3 fruit fly cellular contexts compared by ENCODE assay signal in genomic region chr3L:22134378-22134777, dm6.
TF ChIP-seq lines count a peak whose summit lies in the region.

No protein-coding gene starts in this region.

- no peak for TF ChIP-seq CTCF in whole organism, embryonic (GFP tag; optimal IDR thresholded peaks at IDR 0.05; lab: Kevin White, UChicago)

TF ChIP-seq in whole organism, embryonic, 481 proteins besides CTCF, POLR2A, EP300 and RAD21 (continues in another document):
- TF ChIP-seq unpg (GFP tag; optimal IDR thresholded peaks at IDR 0.05; lab: Kevin White, UChicago) = peak; percentile 13
- peak; percentile 13 for TF ChIP-seq az2 (GFP tag; optimal IDR thresholded peaks at IDR 0.05; lab: Kevin White, UChicago)
- TF ChIP-seq CG14014 (GFP tag; IDR thresholded peaks at IDR 0.05; lab: Robert Waterston, UW) = peak; percentile 43; the same call in 1 of the 2 replicates
- TF ChIP-seq vvl (GFP tag; IDR thresholded peaks at IDR 0.05; lab: Robert Waterston, UW) = 0 out of 2 replicates have a peak, but pooled peaks have one; percentile 11
- no peak for TF ChIP-seq yki (optimal IDR thresholded peaks at IDR 0.05; lab: Kevin White, UChicago)
- no peak for TF ChIP-seq mld (GFP tag; IDR thresholded peaks at IDR 0.05; lab: Robert Waterston, UW; ENCODE audit: partially characterized antibody)
- no peak for TF ChIP-seq CG1603 (tag; optimal IDR thresholded peaks at IDR 0.05; lab: Kevin White, UChicago)
- TF ChIP-seq ranshi (GFP tag; IDR thresholded peaks at IDR 0.05; lab: Robert Waterston, UW) = no peak
- TF ChIP-seq trem (tag; optimal IDR thresholded peaks at IDR 0.05; lab: Kevin White, UChicago) = no peak
- TF ChIP-seq Optix (GFP tag; IDR thresholded peaks at IDR 0.05; lab: Robert Waterston, UW) = no peak
- TF ChIP-seq nerfin-1 (tag; optimal IDR thresholded peaks at IDR 0.05; lab: Kevin White, UChicago) = peak; percentile 77
- TF ChIP-seq seq (GFP tag; IDR thresholded peaks at IDR 0.05; lab: Robert Waterston, UW) = no peak
- TF ChIP-seq CG14050 (GFP tag; IDR thresholded peaks at IDR 0.05; lab: Robert Waterston, UW) = no peak
- TF ChIP-seq Sin3A (optimal IDR thresholded peaks at IDR 0.05; lab: Kevin White, UChicago) = no peak
- TF ChIP-seq CG7556 (GFP tag; optimal IDR thresholded peaks at IDR 0.05; lab: Kevin White, UChicago) = peak; percentile 0
- no peak for TF ChIP-seq ash1 (GFP tag; optimal IDR thresholded peaks at IDR 0.05; lab: Kevin White, UChicago)
- TF ChIP-seq Xbp1 (GFP tag; optimal IDR thresholded peaks at IDR 0.05; lab: Kevin White, UChicago) = peak; percentile 32
- no peak for TF ChIP-seq Dip2 (GFP tag; IDR thresholded peaks at IDR 0.05; lab: Robert Waterston, UW)
- no peak for TF ChIP-seq B-H1 (GFP tag; IDR thresholded peaks at IDR 0.05; lab: Robert Waterston, UW)
- peak; percentile 16; the same call in 1 of the 2 replicates for TF ChIP-seq CG6689 (GFP tag; IDR thresholded peaks at IDR 0.05; lab: Robert Waterston, UW)
- peak; percentile 40; the same call in 1 of the 3 replicates for TF ChIP-seq tgo (GFP tag; IDR thresholded peaks at IDR 0.05; lab: Robert Waterston, UW)
- TF ChIP-seq bcd (GFP tag; optimal IDR thresholded peaks at IDR 0.05; lab: Kevin White, UChicago) = peak; percentile 22
- peak; percentile 43 for TF ChIP-seq CG2120 (GFP tag; optimal IDR thresholded peaks at IDR 0.05; lab: Kevin White, UChicago)
- no peak for TF ChIP-seq CG1602 (GFP tag; optimal IDR thresholded peaks at IDR 0.05; lab: Kevin White, UChicago)
- peak; percentile 19 for TF ChIP-seq CG10209 (GFP tag; optimal IDR thresholded peaks at IDR 0.05; lab: Kevin White, UChicago)
- TF ChIP-seq ci (GFP tag; IDR thresholded peaks at IDR 0.05; lab: Robert Waterston, UW) = peak; percentile 37; the same call in 1 of the 3 replicates
- TF ChIP-seq Jarid2 (GFP tag; optimal IDR thresholded peaks at IDR 0.05; lab: Kevin White, UChicago) = peak; percentile 33
- TF ChIP-seq Max (GFP tag; optimal IDR thresholded peaks at IDR 0.05; lab: Kevin White, UChicago) = no peak
- no peak for TF ChIP-seq CG2889 (GFP tag; IDR thresholded peaks at IDR 0.05; lab: Robert Waterston, UW)
- TF ChIP-seq cas (GFP tag; IDR thresholded peaks at IDR 0.05; lab: Robert Waterston, UW) = no peak
- TF ChIP-seq CG43689 (GFP tag; IDR thresholded peaks at IDR 0.05; lab: Robert Waterston, UW) = no peak

TF ChIP-seq in whole organism, prepupa, 60 proteins besides CTCF, POLR2A, EP300 and RAD21 (continues in another document):
- TF ChIP-seq Ets96B (tag; optimal IDR thresholded peaks at IDR 0.05; lab: Kevin White, UChicago) (peak; percentile 4), CG11294 (GFP tag; IDR thresholded peaks at IDR 0.05; lab: Robert Waterston, UW) (0 out of 2 replicates have a peak, but pooled peaks have one; percentile 22), fd59A (GFP tag; optimal IDR thresholded peaks at IDR 0.05; lab: Kevin White, UChicago) (no peak), Eip78C (GFP tag; lab: Kevin White, UChicago) (peak; percentile 84), Ets21C (GFP tag; optimal IDR thresholded peaks at IDR 0.05; lab: Kevin White, UChicago) (no peak), cyc (GFP tag; optimal IDR thresholded peaks at IDR 0.05; lab: Kevin White, UChicago) (peak; percentile 12), CG10631 (GFP tag; optimal IDR thresholded peaks at IDR 0.05; lab: Kevin White, UChicago) (peak; percentile 19), Smox (GFP tag; optimal IDR thresholded peaks at IDR 0.05; lab: Kevin White, UChicago) (peak; percentile 18), Sox14 (GFP tag; optimal IDR thresholded peaks at IDR 0.05; lab: Kevin White, UChicago) (peak; percentile 44), Met (GFP tag; optimal IDR thresholded peaks at IDR 0.05; lab: Kevin White, UChicago) (no peak), Eip93F (GFP tag; optimal IDR thresholded peaks at IDR 0.05; lab: Kevin White, UChicago) (no peak), eg (GFP tag; IDR thresholded peaks at IDR 0.05; lab: Robert Waterston, UW) (peak; percentile 63), fkh (GFP tag; optimal IDR thresholded peaks at IDR 0.05; lab: Kevin White, UChicago) (peak; percentile 12), CG8119 (GFP tag; IDR thresholded peaks at IDR 0.05; lab: Robert Waterston, UW) (peak; percentile 53; the same call in 2 of the 3 replicates), vri (GFP tag; optimal IDR thresholded peaks at IDR 0.05; lab: Kevin White, UChicago) (no peak), svp (GFP tag; lab: Kevin White, UChicago) (no peak), CG7368 (GFP tag; optimal IDR thresholded peaks at IDR 0.05; lab: Kevin White, UChicago) (no peak), OdsH (GFP tag; optimal IDR thresholded peaks at IDR 0.05; lab: Kevin White, UChicago) (peak; percentile 45), Sox15 (GFP tag; optimal IDR thresholded peaks at IDR 0.05; lab: Kevin White, UChicago) (no peak), CG10669 (GFP tag; optimal IDR thresholded peaks at IDR 0.05; lab: Kevin White, UChicago) (peak; percentile 11), CG11902 (GFP tag; optimal IDR thresholded peaks at IDR 0.05; lab: Kevin White, UChicago) (no peak), topi (GFP tag; optimal IDR thresholded peaks at IDR 0.05; lab: Kevin White, UChicago) (peak; percentile 26), acj6 (GFP tag; optimal IDR thresholded peaks at IDR 0.05; lab: Kevin White, UChicago) (peak; percentile 26), CG16779 (tag; optimal IDR thresholded peaks at IDR 0.05; lab: Kevin White, UChicago) (no peak), CG8319 (GFP tag; optimal IDR thresholded peaks at IDR 0.05; lab: Kevin White, UChicago) (no peak), Hr38 (GFP tag; optimal IDR thresholded peaks at IDR 0.05; lab: Kevin White, UChicago) (no peak), CG6163 (GFP tag; IDR thresholded peaks at IDR 0.05; lab: Robert Waterston, UW) (peak; percentile 43; the same call in 1 of the 3 replicates), salr (GFP tag; optimal IDR thresholded peaks at IDR 0.05; lab: Kevin White, UChicago) (peak in 1 of 2 experiments; percentile 26), ss (GFP tag; optimal IDR thresholded peaks at IDR 0.05; lab: Kevin White, UChicago) (no peak), CG32006 (GFP tag; optimal IDR thresholded peaks at IDR 0.05; lab: Kevin White, UChicago) (peak; percentile 61), dac (GFP tag; optimal IDR thresholded peaks at IDR 0.05; lab: Kevin White, UChicago) (no peak), CG31627 (GFP tag; optimal IDR thresholded peaks at IDR 0.05; lab: Kevin White, UChicago) (no peak), achi (GFP tag; optimal IDR thresholded peaks at IDR 0.05; lab: Kevin White, UChicago) (no peak)

TF ChIP-seq in whole organism, pupa, 21 proteins besides CTCF, POLR2A, EP300 and RAD21:
- peak; percentile 43 for TF ChIP-seq CG8301 (tag; optimal IDR thresholded peaks at IDR 0.05; lab: Kevin White, UChicago)
- TF ChIP-seq Pif1A (GFP tag; optimal IDR thresholded peaks at IDR 0.05; lab: Kevin White, UChicago) = peak; percentile 22
- TF ChIP-seq CG14655 (GFP tag; optimal IDR thresholded peaks at IDR 0.05; lab: Kevin White, UChicago) = peak; percentile 26
- no peak for TF ChIP-seq CG34367 (tag; optimal IDR thresholded peaks at IDR 0.05; lab: Kevin White, UChicago)
- TF ChIP-seq Ets98B (GFP tag; IDR thresholded peaks at IDR 0.05; lab: Robert Waterston, UW) = peak; percentile 28; the same call in 1 of the 2 replicates
- peak; percentile 36 for TF ChIP-seq CG9948 (tag; optimal IDR thresholded peaks at IDR 0.05; lab: Kevin White, UChicago)
- TF ChIP-seq CG10348 (GFP tag; IDR thresholded peaks at IDR 0.05; lab: Robert Waterston, UW) = no peak
- no peak for TF ChIP-seq EcR (GFP tag; optimal IDR thresholded peaks at IDR 0.05; lab: Kevin White, UChicago)
- TF ChIP-seq CG4496 (GFP tag; IDR thresholded peaks at IDR 0.05; lab: Robert Waterston, UW) = 0 out of 3 replicates have a peak, but pooled peaks have one; percentile 11
- peak; percentile 34 for TF ChIP-seq CG8159 (tag; optimal IDR thresholded peaks at IDR 0.05; lab: Kevin White, UChicago)
- peak; percentile 22 for TF ChIP-seq CG17806 (tag; optimal IDR thresholded peaks at IDR 0.05; lab: Kevin White, UChicago)
- TF ChIP-seq CG32121 (GFP tag; IDR thresholded peaks at IDR 0.05; lab: Robert Waterston, UW) = peak; percentile 36; the same call in 1 of the 2 replicates

Comparison
In these comparisons a context has a peak if more than half of its experiments do, and no peak if none do; other contexts are left out.
1. Of the 7 proteins assayed by ChIP-seq in both whole organism, embryonic and whole organism, prepupa: peak only in whole organism, embryonic: Blimp-1; only in whole organism, prepupa: Hr39; in both: Sox102F; in neither: 4.